Fruit fly (Drosophila melanogaster) whole organism, prepupa: Measurements from ENCODE around the gene beag.

ENCODE experiments used
- Blimp-1 ChIP-seq: fragments of 200-800 bp; sonication (Bioruptor generic); optimal IDR thresholded peaks from 3 replicates; lab custom pipeline; 2017; ENCODE audit warnings: missing biosample characterization, missing genetic modification characterization, mild to moderate bottlenecking, moderate library complexity, missing genetic modification reagents
- CG10669 ChIP-seq: fragments of 200-800 bp; sonication (Bioruptor generic); optimal IDR thresholded peaks from 3 replicates; lab custom pipeline; 2018; ENCODE audit warnings: missing biosample characterization, mild to moderate bottlenecking, missing genetic modification characterization, moderate library complexity
- CG11294 ChIP-seq: fragments of 200-800 bp; sonication (Bioruptor generic); IDR thresholded peaks from 2 replicates; pipeline ENCODE4 v1.3.6; 2022; ENCODE audit warnings: missing biosample characterization, missing genetic modification characterization
- CG11762 ChIP-seq: fragments of 200-800 bp; sonication (Bioruptor generic); optimal IDR thresholded peaks from 3 replicates; lab custom pipeline; 2016; ENCODE audit warnings: missing biosample characterization, missing genetic modification characterization; ENCODE audit not compliant: insufficient read depth
- CG11902 ChIP-seq: fragments of 200-800 bp; sonication (Bioruptor generic); optimal IDR thresholded peaks from 3 replicates; lab custom pipeline; 2016; ENCODE audit warnings: missing biosample characterization, missing genetic modification characterization
- CG15336 ChIP-seq: fragments of 200-800 bp; sonication (Bioruptor generic); IDR thresholded peaks from 2 replicates; pipeline ENCODE4 v1.3.6; 2022; ENCODE audit warnings: missing biosample characterization, missing genetic modification characterization
- CG1621 ChIP-seq: fragments of 200-800 bp; sonication (Bioruptor generic); optimal IDR thresholded peaks from 3 replicates; lab custom pipeline; 2018; ENCODE audit warnings: missing biosample characterization, mild to moderate bottlenecking, missing genetic modification characterization
- CG16779 ChIP-seq: fragments of 200-800 bp; sonication (Bioruptor generic); optimal IDR thresholded peaks from 3 replicates; lab custom pipeline; 2017; ENCODE audit warnings: missing biosample characterization, mild to moderate bottlenecking, missing genetic modification characterization
- CG31627 ChIP-seq: fragments of 200-800 bp; sonication (Bioruptor generic); optimal IDR thresholded peaks from 3 replicates; lab custom pipeline; 2016; ENCODE audit warnings: missing biosample characterization, missing genetic modification characterization
- CG32006 ChIP-seq: fragments of 200-800 bp; sonication (Bioruptor generic); optimal IDR thresholded peaks from 3 replicates; lab custom pipeline; 2017; ENCODE audit warnings: missing biosample characterization, mild to moderate bottlenecking, missing genetic modification characterization
- CG34406 ChIP-seq: fragments of 200-800 bp; sonication (Bioruptor generic); optimal IDR thresholded peaks from 3 replicates; lab custom pipeline; 2016; ENCODE audit warnings: missing biosample characterization, missing genetic modification characterization
- CG4318 ChIP-seq: fragments of 200-800 bp; sonication (Bioruptor generic); optimal IDR thresholded peaks from 3 replicates; lab custom pipeline; 2017; ENCODE audit warnings: missing biosample characterization, mild to moderate bottlenecking, missing genetic modification characterization
- CG6276 ChIP-seq: fragments of 200-800 bp; sonication (Bioruptor generic); optimal IDR thresholded peaks from 2 replicates; lab custom pipeline; 2017; ENCODE audit warnings: missing biosample characterization, mild to moderate bottlenecking, missing genetic modification characterization
- CG6792 ChIP-seq: fragments of 200-800 bp; sonication (Bioruptor generic); optimal IDR thresholded peaks from 3 replicates; lab custom pipeline; 2016; ENCODE audit warnings: missing biosample characterization, missing genetic modification characterization
- CG6808 ChIP-seq: fragments of 200-800 bp; sonication (Bioruptor generic); optimal IDR thresholded peaks from 3 replicates; lab custom pipeline; 2017; ENCODE audit warnings: missing biosample characterization, missing genetic modification characterization, mild to moderate bottlenecking, moderate library complexity, missing genetic modification reagents
- CG6854 ChIP-seq: fragments of 200-800 bp; sonication (Bioruptor generic); optimal IDR thresholded peaks from 2 replicates; lab custom pipeline; 2017; ENCODE audit warnings: missing biosample characterization, mild to moderate bottlenecking, missing genetic modification characterization
- CG8119 ChIP-seq: fragments of 200-800 bp; sonication (Bioruptor generic); IDR thresholded peaks from 3 replicates; pipeline ENCODE4 v1.3.6; 2022; ENCODE audit warnings: missing biosample characterization, missing genetic modification characterization
- CG8319 ChIP-seq: fragments of 200-800 bp; sonication (Bioruptor generic); optimal IDR thresholded peaks from 3 replicates; lab custom pipeline; 2016; ENCODE audit warnings: missing biosample characterization, missing genetic modification characterization
- CG8632 ChIP-seq: fragments of 200-800 bp; sonication (Bioruptor generic); optimal IDR thresholded peaks from 3 replicates; lab custom pipeline; 2016; ENCODE audit warnings: missing biosample characterization, missing genetic modification characterization
- CG9139 ChIP-seq: fragments of 200-800 bp; sonication (Bioruptor generic); optimal IDR thresholded peaks from 3 replicates; lab custom pipeline; 2017; ENCODE audit warnings: missing biosample characterization, mild to moderate bottlenecking, missing genetic modification characterization
- Eip78C ChIP-seq: fragments of 200-800 bp; sonication (Bioruptor generic); peaks from one replicate; lab custom pipeline; 2016; ENCODE audit warnings: missing biosample characterization, missing genetic modification characterization
- Ets96B ChIP-seq: fragments of 200-800 bp; optimal IDR thresholded peaks from 2 replicates; lab custom pipeline; 2019; ENCODE audit warnings: missing biosample characterization, mild to moderate bottlenecking, missing genetic modification characterization, moderate library complexity
- Hr38 ChIP-seq: sonication (Bioruptor generic); optimal IDR thresholded peaks from 2 replicates; lab custom pipeline; 2016; ENCODE audit warnings: missing biosample characterization, missing genetic modification characterization
- Hr39 ChIP-seq: fragments of 200-800 bp; sonication (Bioruptor generic); optimal IDR thresholded peaks from 2 replicates; lab custom pipeline; 2016; ENCODE audit warnings: missing biosample characterization, missing genetic modification characterization
- Hr4 ChIP-seq: fragments of 200-800 bp; sonication (Bioruptor generic); optimal IDR thresholded peaks from 3 replicates; lab custom pipeline; 2016; ENCODE audit warnings: missing biosample characterization, missing genetic modification characterization
- Met ChIP-seq: fragments of 200-800 bp; sonication (Bioruptor generic); optimal IDR thresholded peaks from 3 replicates; lab custom pipeline; 2016; ENCODE audit warnings: missing biosample characterization, missing genetic modification characterization
- OdsH ChIP-seq: fragments of 200-800 bp; sonication (Bioruptor generic); optimal IDR thresholded peaks from 3 replicates; lab custom pipeline; 2016; ENCODE audit warnings: missing biosample characterization, missing genetic modification characterization
- Sox102F ChIP-seq: fragments of 200-800 bp; sonication (Bioruptor generic); optimal IDR thresholded peaks from 2 replicates; lab custom pipeline; 2016; ENCODE audit warnings: missing biosample characterization, mild to moderate bottlenecking, missing genetic modification characterization
- Sox14 ChIP-seq: fragments of 200-800 bp; sonication (Bioruptor generic); optimal IDR thresholded peaks from 3 replicates; lab custom pipeline; 2016; ENCODE audit warnings: missing biosample characterization, missing genetic modification characterization
- Sox15 ChIP-seq: fragments of 200-800 bp; sonication (Bioruptor generic); optimal IDR thresholded peaks from 3 replicates; lab custom pipeline; 2016; ENCODE audit warnings: missing biosample characterization, missing genetic modification characterization
- achi ChIP-seq: fragments of 200-800 bp; sonication (Bioruptor generic); optimal IDR thresholded peaks from 3 replicates; lab custom pipeline; 2016; ENCODE audit warnings: missing biosample characterization, missing genetic modification characterization
- acj6 ChIP-seq: fragments of 200-800 bp; sonication (Bioruptor generic); optimal IDR thresholded peaks from 3 replicates; lab custom pipeline; 2016; ENCODE audit warnings: missing biosample characterization, missing genetic modification characterization
- dsx ChIP-seq: fragments of 200-800 bp; optimal IDR thresholded peaks from 3 replicates; lab custom pipeline; 2019; ENCODE audit warnings: missing biosample characterization, mild to moderate bottlenecking, missing genetic modification characterization, moderate library complexity; ENCODE audit not compliant: poor library complexity, severe bottlenecking
- eg ChIP-seq: fragments of 200-800 bp; sonication (Bioruptor generic); IDR thresholded peaks from 3 replicates; pipeline ENCODE4 v1.3.6; 2022; ENCODE audit warnings: missing biosample characterization, missing genetic modification characterization
- esn ChIP-seq: fragments of 200-800 bp; sonication (Bioruptor generic); optimal IDR thresholded peaks from 2 replicates; lab custom pipeline; 2016; ENCODE audit warnings: missing biosample characterization, mild to moderate bottlenecking, missing genetic modification characterization, moderate library complexity
- fd59A ChIP-seq: fragments of 200-800 bp; sonication (Bioruptor generic); optimal IDR thresholded peaks from 2 replicates; lab custom pipeline; 2017; ENCODE audit warnings: missing biosample characterization, mild to moderate bottlenecking, missing genetic modification characterization, missing genetic modification reagents
- fd85E ChIP-seq: fragments of 200-800 bp; sonication (Bioruptor generic); optimal IDR thresholded peaks from 3 replicates; lab custom pipeline; 2016; ENCODE audit warnings: missing biosample characterization, missing genetic modification characterization
- lz ChIP-seq: fragments of 200-800 bp; sonication (Bioruptor generic); optimal IDR thresholded peaks from 3 replicates; lab custom pipeline; 2016; ENCODE audit warnings: missing biosample characterization, missing genetic modification characterization
- net ChIP-seq: fragments of 200-800 bp; sonication (Bioruptor generic); optimal IDR thresholded peaks from 3 replicates; lab custom pipeline; 2016; ENCODE audit warnings: missing biosample characterization, missing genetic modification characterization
- pdm3 ChIP-seq: fragments of 200-800 bp; sonication (Bioruptor generic); optimal IDR thresholded peaks from 3 replicates; lab custom pipeline; 2016; ENCODE audit warnings: missing biosample characterization, missing genetic modification characterization
- ss ChIP-seq, 2 experiments: fragments of 200-800 bp; sonication (Bioruptor generic); optimal IDR thresholded peaks; 2 replicates in 1 of 2; 3 replicates in 1 of 2; lab custom pipeline; 2017 to 2018; ENCODE audit warnings: mild to moderate bottlenecking in 2 of 2, missing biosample characterization in 2 of 2, missing genetic modification characterization in 2 of 2, moderate library complexity in 1 of 2
- svp ChIP-seq: fragments of 200-800 bp; sonication (Bioruptor generic); peaks from one replicate; lab custom pipeline; 2016; ENCODE audit warnings: missing biosample characterization, missing genetic modification characterization
- vri ChIP-seq: fragments of 200-800 bp; sonication (Bioruptor generic); optimal IDR thresholded peaks from 3 replicates; lab custom pipeline; 2016; ENCODE audit warnings: missing biosample characterization, mild to moderate bottlenecking, missing genetic modification characterization

Gene beag

DNA sequence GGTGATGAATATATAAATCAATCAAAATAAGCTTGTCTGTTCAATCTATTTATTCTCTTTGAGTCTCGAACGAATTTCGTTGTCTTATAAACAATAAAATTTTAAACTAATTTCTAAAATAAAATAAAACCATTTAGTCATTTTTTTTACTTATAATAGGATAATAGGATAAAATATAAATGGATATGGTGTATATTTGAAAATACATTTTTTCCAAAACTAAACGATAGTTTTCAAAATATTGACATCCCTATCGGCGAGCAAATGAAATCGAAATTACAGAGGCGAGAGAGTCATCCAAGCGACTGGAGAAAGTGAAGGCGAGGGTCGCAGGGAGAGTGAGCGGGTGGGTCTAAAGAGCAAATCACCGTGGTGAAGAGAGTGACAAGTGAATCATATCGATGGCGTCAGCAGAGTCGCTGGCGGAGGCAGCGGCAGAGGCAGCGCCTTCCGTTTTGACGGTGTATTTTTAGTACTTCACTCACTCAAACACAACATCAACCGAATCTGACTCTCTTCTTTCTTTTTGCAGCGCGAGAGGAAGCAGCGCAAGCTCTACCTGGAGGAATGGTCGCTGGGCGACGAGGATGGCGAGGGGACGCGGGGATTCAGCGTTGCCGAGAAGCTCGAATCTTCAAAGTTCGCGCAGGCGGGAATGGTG is 7.3 kb downstream of the beag start (continued):
- TF ChIP-seq Blimp-1 (GFP tag; lab: Kevin White, UChicago) (peak; percentile 100), Sox15 (GFP tag; lab: Kevin White, UChicago) (peak; percentile 35), CG6854 (GFP tag; lab: Kevin White, UChicago) (peak; percentile 99), fd85E (GFP tag; lab: Kevin White, UChicago) (peak; percentile 59), CG6808 (GFP tag; lab: Kevin White, UChicago) (peak; percentile 86), CG15336 (no peak), lz (GFP tag; lab: Kevin White, UChicago) (peak; percentile 83), vri (peak; percentile 78), CG8319 (peak; percentile 76), net (GFP tag; lab: Kevin White, UChicago) (peak; percentile 95), Hr4 (GFP tag; lab: Kevin White, UChicago) (peak; percentile 92), pdm3 (GFP tag; lab: Kevin White, UChicago) (peak; percentile 87), Hr39 (GFP tag; lab: Kevin White, UChicago) (peak; percentile 62), CG32006 (GFP tag; lab: Kevin White, UChicago) (peak; percentile 99), Sox102F (GFP tag; lab: Kevin White, UChicago) (peak; percentile 92), CG31627 (GFP tag; lab: Kevin White, UChicago) (peak; percentile 68), Met (GFP tag; lab: Kevin White, UChicago) (peak; percentile 91)

DNA sequence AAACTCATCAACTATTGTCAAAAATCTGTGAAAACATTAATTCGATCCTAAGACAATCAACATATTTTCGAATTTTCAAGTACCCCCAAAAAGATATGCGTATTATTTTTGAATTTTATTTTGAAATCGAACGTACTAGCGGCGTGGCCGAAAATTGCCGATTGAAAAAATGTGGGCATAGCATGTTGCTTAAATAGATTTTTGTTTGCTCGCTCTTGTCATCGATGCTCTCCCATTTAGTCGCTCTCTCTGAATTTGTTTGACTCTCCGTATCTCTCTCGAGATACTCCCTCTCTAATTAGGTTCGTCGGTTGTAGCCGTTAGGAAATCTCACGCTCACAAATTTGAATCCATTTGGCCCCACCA is 7.9 kb downstream of the beag start:
- TF ChIP-seq Met (GFP tag; lab: Kevin White, UChicago) (no peak), vri (no peak), CG1621 (tag; lab: Kevin White, UChicago) (no peak), achi (GFP tag; lab: Kevin White, UChicago) (no peak), esn (GFP tag; lab: Kevin White, UChicago) (no peak), CG8632 (GFP tag; lab: Kevin White, UChicago) (no peak), CG11902 (GFP tag; lab: Kevin White, UChicago) (no peak), CG8119 (GFP tag; lab: Robert Waterston, UW) (no peak), pdm3 (GFP tag; lab: Kevin White, UChicago) (no peak), CG6276 (GFP tag; lab: Kevin White, UChicago) (no peak), eg (no peak), Sox102F (GFP tag; lab: Kevin White, UChicago) (no peak)
- TF ChIP-seq, all 60 proteins: peak for 0

DNA sequence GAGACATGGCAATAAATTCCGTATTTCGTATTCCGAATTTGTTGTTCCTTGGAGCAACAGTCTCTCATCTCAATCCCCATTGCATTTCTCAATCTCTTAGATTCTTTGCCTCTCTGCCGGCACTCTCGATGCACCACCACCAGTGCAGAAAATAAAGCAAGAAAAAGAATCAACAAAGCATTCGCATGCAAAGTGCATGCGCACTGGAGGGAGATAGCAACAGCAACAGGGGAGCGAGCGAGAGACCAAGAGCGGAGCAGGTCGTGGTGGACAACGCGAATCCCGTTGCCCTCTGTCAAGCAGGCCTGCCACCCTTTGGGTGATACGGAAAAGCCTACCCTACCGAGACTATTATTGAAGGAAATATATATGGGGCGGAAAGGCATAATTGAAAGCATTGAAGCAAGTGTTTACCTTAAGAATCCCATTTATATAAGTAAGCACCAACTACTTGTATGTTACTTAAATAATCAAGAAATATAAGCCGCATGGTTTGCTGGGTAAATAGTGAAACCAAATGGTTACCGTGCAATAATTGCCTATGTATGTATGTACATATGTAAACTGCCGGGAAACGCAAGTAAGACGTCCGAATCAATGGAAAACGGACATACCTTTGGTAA is 8.4 kb downstream of the beag start:
- TF ChIP-seq Hr4 (GFP tag; lab: Kevin White, UChicago): no peak
- peak; percentile 13 for TF ChIP-seq net (GFP tag; lab: Kevin White, UChicago)
- TF ChIP-seq CG4318 (GFP tag; lab: Kevin White, UChicago): no peak
- peak; percentile 34 for TF ChIP-seq Blimp-1 (GFP tag; lab: Kevin White, UChicago)
- no peak for TF ChIP-seq CG11294 (GFP tag; lab: Robert Waterston, UW)
- TF ChIP-seq dsx (GFP tag; lab: Kevin White, UChicago): peak; percentile 67
- TF ChIP-seq CG10669 (GFP tag; lab: Kevin White, UChicago): peak; percentile 59
- peak; percentile 92 for TF ChIP-seq svp
- TF ChIP-seq lz (GFP tag; lab: Kevin White, UChicago): no peak
- peak; percentile 72 for TF ChIP-seq CG9139 (GFP tag; lab: Kevin White, UChicago)
- TF ChIP-seq esn (GFP tag; lab: Kevin White, UChicago): no peak
- TF ChIP-seq CG11902 (GFP tag; lab: Kevin White, UChicago): no peak
- TF ChIP-seq ss (GFP tag; optimal IDR thresholded peaks at IDR 0.05; lab: Kevin White, UChicago): peak; percentile 81 to 83
- peak; percentile 55 for TF ChIP-seq CG16779 (tag; lab: Kevin White, UChicago)
- TF ChIP-seq CG8119 (GFP tag; lab: Robert Waterston, UW): no peak
- TF ChIP-seq pdm3 (GFP tag; lab: Kevin White, UChicago): no peak
- TF ChIP-seq CG6808 (GFP tag; lab: Kevin White, UChicago): peak; percentile 74
- TF ChIP-seq Sox102F (GFP tag; lab: Kevin White, UChicago): peak; percentile 21
- no peak for TF ChIP-seq acj6 (GFP tag; lab: Kevin White, UChicago)
- TF ChIP-seq CG6854 (GFP tag; lab: Kevin White, UChicago): peak; percentile 70
- peak; percentile 60 for TF ChIP-seq Ets96B (tag; lab: Kevin White, UChicago)
- peak; percentile 68 for TF ChIP-seq Sox14
- TF ChIP-seq fd59A: peak; percentile 30
- TF ChIP-seq CG6792 (GFP tag; lab: Kevin White, UChicago): peak; percentile 9
- TF ChIP-seq Eip78C: peak; percentile 78
- TF ChIP-seq eg: no peak
- no peak for TF ChIP-seq CG34406 (GFP tag; lab: Kevin White, UChicago)
- peak; percentile 6 for TF ChIP-seq OdsH
- no peak for TF ChIP-seq CG11762
- no peak for TF ChIP-seq Hr38 (GFP tag; lab: Kevin White, UChicago)
- TF ChIP-seq Sox15 (GFP tag; lab: Kevin White, UChicago): no peak
